Fruit fly (Drosophila melanogaster): ENCODE measurements around the gene kst.
A peak's percentile ranks its signal among the peaks of the same experiment; 100 is the strongest.

Gene kst

DNA sequence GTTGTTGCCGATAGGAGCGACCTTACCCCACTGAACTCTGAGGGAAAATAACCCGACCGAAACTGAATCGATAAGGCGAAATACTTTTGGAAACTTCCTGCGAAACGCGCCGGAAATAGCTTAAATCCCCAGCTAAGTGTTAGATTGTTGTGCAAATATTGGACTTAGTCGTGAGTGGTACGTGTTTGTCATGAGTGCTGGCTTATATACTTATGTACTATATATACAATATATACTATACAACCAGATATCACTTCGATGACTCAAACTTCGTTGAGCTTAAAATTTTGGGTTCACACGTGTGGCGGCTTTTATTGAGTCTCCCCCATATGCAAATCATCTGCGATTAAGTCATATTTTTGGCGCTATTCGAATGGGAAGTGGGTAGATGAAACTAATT lies 9.6 kb downstream of the kst start (continued):
- TF ChIP-seq CG1603 (tag; optimal IDR thresholded peaks at IDR 0.05) (no peak), tgo (GFP tag; IDR thresholded peaks at IDR 0.05) (no peak), Rfx (GFP tag; IDR thresholded peaks at IDR 0.05) (no peak), Dip3 (GFP tag; optimal IDR thresholded peaks at IDR 0.05) (no peak), Fer3 (tag; optimal IDR thresholded peaks at IDR 0.05) (no peak), CG10274 (GFP tag; optimal IDR thresholded peaks at IDR 0.05) (no peak), CG15011 (GFP tag; optimal IDR thresholded peaks at IDR 0.05) (no peak)

DNA sequence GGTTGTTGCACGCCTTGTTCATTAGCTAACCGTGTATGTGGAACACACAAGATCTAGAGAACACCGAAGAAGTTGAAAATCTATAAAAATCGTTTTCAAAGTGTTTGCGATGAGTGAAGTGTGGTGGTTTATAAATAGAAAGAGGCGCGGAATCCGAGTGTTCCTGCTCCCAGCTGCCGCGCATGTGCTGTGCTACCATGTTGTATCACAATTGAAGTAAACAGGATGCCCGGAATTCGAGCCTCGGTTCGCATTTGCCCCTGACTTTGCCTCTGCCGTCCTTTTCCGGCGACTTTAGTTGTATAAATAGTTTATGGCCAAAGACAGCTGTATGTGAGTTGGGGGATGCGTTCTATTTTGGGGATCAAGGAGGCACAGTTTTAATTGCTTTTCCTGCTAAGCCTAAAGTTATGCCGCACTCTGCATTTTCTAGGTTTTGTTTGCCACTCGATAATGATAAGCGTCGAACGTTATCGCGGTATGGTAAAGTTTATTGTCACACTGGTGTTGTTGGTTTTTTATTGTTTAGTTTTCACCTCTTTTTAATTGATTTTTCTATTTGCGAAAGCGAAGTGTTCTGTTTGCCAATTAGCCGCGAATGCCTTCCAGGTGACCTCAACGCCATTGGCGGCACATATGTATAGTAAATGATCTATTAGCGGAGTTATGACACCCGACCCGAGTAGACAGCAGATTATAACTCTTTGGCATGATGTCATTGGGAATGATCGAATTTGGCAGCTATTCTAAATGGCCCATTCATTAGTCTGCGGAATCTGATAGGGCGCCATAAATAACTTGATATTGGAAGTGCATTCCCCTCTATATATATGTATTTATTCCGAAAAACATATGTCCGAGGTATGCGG lies 12.5 kb downstream of the kst start:
- TF ChIP-seq Rx (GFP tag; IDR thresholded peaks at IDR 0.05), result no peak
- TF ChIP-seq Xrp1 (GFP tag; IDR thresholded peaks at IDR 0.05), result 0 out of 2 replicates have a peak, but pooled peaks have one; percentile 13
- TF ChIP-seq repo (GFP tag; optimal IDR thresholded peaks at IDR 0.05), result no peak
- TF ChIP-seq Pdp1 (GFP tag; optimal IDR thresholded peaks at IDR 0.05), result no peak
- no peak for TF ChIP-seq Hmr (GFP tag; optimal IDR thresholded peaks at IDR 0.05)
- TF ChIP-seq CG13894 (tag; optimal IDR thresholded peaks at IDR 0.05), result no peak
- TF ChIP-seq mirr (GFP tag; optimal IDR thresholded peaks at IDR 0.05), result no peak
- TF ChIP-seq CG9437 (GFP tag; optimal IDR thresholded peaks at IDR 0.05), result no peak
- no peak for TF ChIP-seq bowl (GFP tag; IDR thresholded peaks at IDR 0.05)
- peak; percentile 35 for TF ChIP-seq sug (tag; optimal IDR thresholded peaks at IDR 0.05)
- TF ChIP-seq CG17361 (GFP tag; IDR thresholded peaks at IDR 0.05), result no peak
- peak; percentile 1 for TF ChIP-seq CrebB (tag; optimal IDR thresholded peaks at IDR 0.05)
- no peak for TF ChIP-seq Ravus (GFP tag; IDR thresholded peaks at IDR 0.05)
- peak; percentile 48 for TF ChIP-seq CG10543 (GFP tag; optimal IDR thresholded peaks at IDR 0.05)
- no peak for TF ChIP-seq h (optimal IDR thresholded peaks at IDR 0.05)
- TF ChIP-seq CG14014 (GFP tag; IDR thresholded peaks at IDR 0.05), result no peak
- TF ChIP-seq ftz-f1 (GFP tag; optimal IDR thresholded peaks at IDR 0.05), result no peak
- no peak for TF ChIP-seq Ada2b (GFP tag; IDR thresholded peaks at IDR 0.05)
- TF ChIP-seq CG6254 (GFP tag; optimal IDR thresholded peaks at IDR 0.05), result no peak
- TF ChIP-seq hkb (optimal IDR thresholded peaks at IDR 0.05), result no peak
- TF ChIP-seq hkb (GFP tag; IDR thresholded peaks at IDR 0.05), result no peak
- no peak for TF ChIP-seq dpn (GFP tag; optimal IDR thresholded peaks at IDR 0.05)
- TF ChIP-seq CG13424 (tag; optimal IDR thresholded peaks at IDR 0.05), result no peak
- TF ChIP-seq CG7987 (GFP tag; optimal IDR thresholded peaks at IDR 0.05), result no peak
- TF ChIP-seq crol (GFP tag; IDR thresholded peaks at IDR 0.05), result no peak
- TF ChIP-seq lola (GFP tag; optimal IDR thresholded peaks at IDR 0.05), result no peak
- TF ChIP-seq CG16863 (GFP tag; optimal IDR thresholded peaks at IDR 0.05), result no peak
- TF ChIP-seq trh (GFP tag; optimal IDR thresholded peaks at IDR 0.05), result no peak
- no peak for TF ChIP-seq CG1832 (GFP tag; optimal IDR thresholded peaks at IDR 0.05)
- no peak for TF ChIP-seq nom (GFP tag; optimal IDR thresholded peaks at IDR 0.05)
- TF ChIP-seq BtbVII (GFP tag; optimal IDR thresholded peaks at IDR 0.05), result peak; percentile 27
- peak; percentile 17 for TF ChIP-seq Fer1 (GFP tag; optimal IDR thresholded peaks at IDR 0.05)
- no peak for TF ChIP-seq CG4730 (GFP tag; IDR thresholded peaks at IDR 0.05)
- TF ChIP-seq ash1 (GFP tag; optimal IDR thresholded peaks at IDR 0.05), result no peak
- peak; percentile 36; the same call in 1 of the 2 replicates for TF ChIP-seq Atf6 (GFP tag; IDR thresholded peaks at IDR 0.05)
- TF ChIP-seq pho (GFP tag; optimal IDR thresholded peaks at IDR 0.05), result no peak
- TF ChIP-seq zen (tag; optimal IDR thresholded peaks at IDR 0.05), result no peak
- peak; percentile 53 for TF ChIP-seq GATAe (GFP tag; conservative IDR thresholded peaks at IDR 0.05)
- TF ChIP-seq Sry-β (GFP tag; optimal IDR thresholded peaks at IDR 0.05), result no peak
- 0 out of 4 replicates have a peak, but pooled peaks have one; percentile 21 for TF ChIP-seq chinmo (GFP tag; IDR thresholded peaks at IDR 0.05; ENCODE audit: partially characterized antibody)
- no peak for TF ChIP-seq CG9609 (GFP tag; optimal IDR thresholded peaks at IDR 0.05)
- TF ChIP-seq CG34376 (GFP tag; optimal IDR thresholded peaks at IDR 0.05), result no peak
